Worm (Caenorhabditis elegans) whole organism, L3 larva: ENCODE measurements around the gene try-3.

Experiments used
- R02D3.7 ChIP-seq: fragments of 150-350 bp; optimal IDR thresholded peaks from 2 replicates; lab custom pipeline; 2014; ENCODE audit warnings: missing biosample characterization, missing genetic modification characterization
- ZK546.5 ChIP-seq: sonication (generic microtip); optimal IDR thresholded peaks from 2 replicates; lab custom pipeline; 2017; ENCODE audit warnings: missing biosample characterization, missing genetic modification characterization
- aly-2 ChIP-seq: fragments of 150-350 bp; optimal IDR thresholded peaks from 2 replicates; lab custom pipeline; 2014; ENCODE audit warnings: missing biosample characterization, missing genetic modification characterization
- ama-1 ChIP-seq: fragments of 150-350 bp; optimal IDR thresholded peaks from 2 replicates; lab custom pipeline; 2018
- ceh-16 ChIP-seq: sonication (generic microtip); optimal IDR thresholded peaks from 2 replicates; lab custom pipeline; 2017; ENCODE audit warnings: missing biosample characterization, missing genetic modification characterization
- ceh-28 ChIP-seq: fragments of 150-350 bp; optimal IDR thresholded peaks from 2 replicates; lab custom pipeline; 2014; ENCODE audit warnings: missing biosample characterization, missing genetic modification reagents, missing genetic modification characterization
- ceh-82 ChIP-seq: fragments of 150-350 bp; optimal IDR thresholded peaks from 2 replicates; lab custom pipeline; 2014; ENCODE audit warnings: missing biosample characterization, missing genetic modification characterization
- ceh-9 ChIP-seq: sonication (generic microtip); optimal IDR thresholded peaks from 2 replicates; lab custom pipeline; 2018; ENCODE audit warnings: missing biosample characterization, missing genetic modification characterization
- daf-12 ChIP-seq: fragments of 150-350 bp; optimal IDR thresholded peaks from 2 replicates; lab custom pipeline; 2014; ENCODE audit warnings: missing biosample characterization, missing genetic modification reagents, missing genetic modification characterization
- egl-27 ChIP-seq: sonication (generic microtip); optimal IDR thresholded peaks from 4 replicates; lab custom pipeline; 2017; ENCODE audit warnings: missing biosample characterization, missing genetic modification reagents, missing genetic modification characterization
- egl-5 ChIP-seq: fragments of 150-350 bp; optimal IDR thresholded peaks from 2 replicates; lab custom pipeline; 2017; ENCODE audit warnings: missing biosample characterization, missing genetic modification reagents, missing genetic modification characterization, inconsistent platforms
- elt-1 ChIP-seq: fragments of 150-350 bp; optimal IDR thresholded peaks from 2 replicates; lab custom pipeline; 2014; ENCODE audit warnings: missing biosample characterization, missing genetic modification characterization
- elt-2 ChIP-seq: sonication (generic microtip); optimal IDR thresholded peaks from 2 replicates; lab custom pipeline; 2016; ENCODE audit warnings: missing genetic modification reagents, mild to moderate bottlenecking, missing genetic modification characterization, missing compliant biosample characterization
- elt-3 ChIP-seq, 3 experiments: fragments of 150-350 bp in 1 of 3; sonication (generic microtip) in 2 of 3; optimal IDR thresholded peaks; 2 replicates in 2 of 3; 4 replicates in 1 of 3; lab custom pipeline; 2014 to 2017; ENCODE audit warnings: missing biosample characterization in 3 of 3, missing genetic modification characterization in 3 of 3
- eor-1 ChIP-seq, 2 experiments: fragments of 150-350 bp; optimal IDR thresholded peaks; 2 replicates each; lab custom pipeline; 2014 to 2018; ENCODE audit warnings: missing biosample characterization in 2 of 2, missing genetic modification characterization in 2 of 2
- fkh-10 ChIP-seq: sonication (generic microtip); optimal IDR thresholded peaks from 2 replicates; lab custom pipeline; 2017; ENCODE audit warnings: missing biosample characterization, missing genetic modification reagents, missing genetic modification characterization
- fkh-2 ChIP-seq: fragments of 150-350 bp; optimal IDR thresholded peaks from 2 replicates; lab custom pipeline; 2014; ENCODE audit warnings: missing biosample characterization, missing genetic modification reagents, missing genetic modification characterization
- fos-1 ChIP-seq: fragments of 150-350 bp; optimal IDR thresholded peaks from 2 replicates; lab custom pipeline; 2014; ENCODE audit warnings: missing biosample characterization, missing genetic modification characterization
- hmg-11 ChIP-seq: sonication (generic microtip); optimal IDR thresholded peaks from 2 replicates; lab custom pipeline; 2016; ENCODE audit warnings: missing genetic modification characterization, missing compliant biosample characterization
- jun-1 ChIP-seq: fragments of 150-350 bp; optimal IDR thresholded peaks from 2 replicates; lab custom pipeline; 2014; ENCODE audit warnings: missing biosample characterization, missing genetic modification reagents, missing genetic modification characterization
- lin-15B ChIP-seq: fragments of 150-350 bp; optimal IDR thresholded peaks from 2 replicates; lab custom pipeline; 2014; ENCODE audit warnings: missing biosample characterization, missing genetic modification characterization
- lin-39 ChIP-seq: fragments of 150-350 bp; optimal IDR thresholded peaks from 2 replicates; lab custom pipeline; 2018; ENCODE audit warnings: missing biosample characterization, missing genetic modification reagents, missing genetic modification characterization
- lsy-12 ChIP-seq: sonication (generic microtip); optimal IDR thresholded peaks from 2 replicates; lab custom pipeline; 2016; ENCODE audit warnings: mild to moderate bottlenecking, missing genetic modification characterization, missing compliant biosample characterization
- mdl-1 ChIP-seq: fragments of 150-350 bp; optimal IDR thresholded peaks from 2 replicates; lab custom pipeline; 2014; ENCODE audit warnings: missing biosample characterization, missing genetic modification characterization
- mml-1 ChIP-seq: fragments of 150-350 bp; sonication (generic microtip); optimal IDR thresholded peaks from 3 replicates; lab custom pipeline; 2014; ENCODE audit warnings: missing biosample characterization, missing genetic modification characterization
- nfya-1 ChIP-seq: sonication (generic microtip); optimal IDR thresholded peaks from 2 replicates; lab custom pipeline; 2017; ENCODE audit warnings: missing genetic modification characterization, mild to moderate bottlenecking, missing compliant biosample characterization, antibody characterized with exemption, moderate library complexity; ENCODE audit not compliant: insufficient read depth
- nhr-11 ChIP-seq: fragments of 150-350 bp; optimal IDR thresholded peaks from 2 replicates; lab custom pipeline; 2014; ENCODE audit warnings: missing biosample characterization, missing genetic modification characterization
- nhr-12 ChIP-seq: fragments of 150-350 bp; optimal IDR thresholded peaks from 2 replicates; lab custom pipeline; 2014; ENCODE audit warnings: missing biosample characterization, missing genetic modification characterization
- nhr-23 ChIP-seq: fragments of 150-350 bp; optimal IDR thresholded peaks from 2 replicates; lab custom pipeline; 2014; ENCODE audit warnings: missing biosample characterization, missing genetic modification reagents, missing genetic modification characterization
- nhr-237 ChIP-seq: fragments of 150-350 bp; optimal IDR thresholded peaks from 2 replicates; lab custom pipeline; 2014; ENCODE audit warnings: missing biosample characterization, missing genetic modification characterization
- nhr-25 ChIP-seq: sonication (generic microtip); optimal IDR thresholded peaks from 2 replicates; lab custom pipeline; 2017; ENCODE audit warnings: missing biosample characterization, missing genetic modification characterization
- nhr-43 ChIP-seq: sonication (generic microtip); optimal IDR thresholded peaks from 2 replicates; lab custom pipeline; 2016; ENCODE audit warnings: mild to moderate bottlenecking, missing genetic modification characterization, missing compliant biosample characterization; ENCODE audit not compliant: poor library complexity, severe bottlenecking
- nhr-67 ChIP-seq: fragments of 150-350 bp; optimal IDR thresholded peaks from 2 replicates; lab custom pipeline; 2014; ENCODE audit warnings: missing biosample characterization, missing genetic modification characterization
- nhr-76 ChIP-seq: fragments of 150-350 bp; sonication (generic microtip); optimal IDR thresholded peaks from 5 replicates; lab custom pipeline; 2014; ENCODE audit warnings: missing biosample characterization, missing genetic modification characterization
- nhr-77 ChIP-seq: fragments of 150-350 bp; optimal IDR thresholded peaks from 2 replicates; lab custom pipeline; 2014; ENCODE audit warnings: missing biosample characterization, missing genetic modification characterization
- pha-4 ChIP-seq: fragments of 150-350 bp; optimal IDR thresholded peaks from 2 replicates; lab custom pipeline; 2014; ENCODE audit warnings: missing biosample characterization, missing genetic modification reagents, missing genetic modification characterization
- pqm-1 ChIP-seq: fragments of 150-350 bp; optimal IDR thresholded peaks from 2 replicates; lab custom pipeline; 2017; ENCODE audit warnings: missing biosample characterization, missing genetic modification characterization, inconsistent platforms
- sea-2 ChIP-seq: fragments of 150-350 bp; sonication (generic microtip); optimal IDR thresholded peaks from 4 replicates; lab custom pipeline; 2014; ENCODE audit warnings: missing biosample characterization, missing genetic modification reagents, missing genetic modification characterization
- skn-1 ChIP-seq: fragments of 150-350 bp; optimal IDR thresholded peaks from 2 replicates; lab custom pipeline; 2014; ENCODE audit warnings: missing biosample characterization, missing genetic modification characterization
- snpc-4 ChIP-seq: fragments of 150-350 bp; optimal IDR thresholded peaks from 2 replicates; lab custom pipeline; 2014; ENCODE audit warnings: missing biosample characterization, missing genetic modification characterization
- tbx-2 ChIP-seq: sonication (generic microtip); optimal IDR thresholded peaks from 2 replicates; lab custom pipeline; 2016; ENCODE audit warnings: mild to moderate bottlenecking, missing genetic modification characterization, missing compliant biosample characterization
- unc-39 ChIP-seq: sonication (generic microtip); optimal IDR thresholded peaks from 4 replicates; lab custom pipeline; 2017; ENCODE audit warnings: missing biosample characterization, missing genetic modification characterization
- unc-62 ChIP-seq: fragments of 150-350 bp; sonication (generic microtip); optimal IDR thresholded peaks from 4 replicates; lab custom pipeline; 2014; ENCODE audit warnings: missing biosample characterization, missing genetic modification reagents, missing genetic modification characterization
- zag-1 ChIP-seq: fragments of 150-350 bp; optimal IDR thresholded peaks from 2 replicates; lab custom pipeline; 2014; ENCODE audit warnings: missing biosample characterization, missing genetic modification characterization
- ztf-11 ChIP-seq: fragments of 150-350 bp; optimal IDR thresholded peaks from 2 replicates; lab custom pipeline; 2014; ENCODE audit warnings: missing biosample characterization, missing genetic modification characterization
- ztf-4 ChIP-seq: fragments of 150-350 bp; optimal IDR thresholded peaks from 2 replicates; lab custom pipeline; 2014; ENCODE audit warnings: missing biosample characterization, missing genetic modification characterization

The try-3 gene

DNA sequence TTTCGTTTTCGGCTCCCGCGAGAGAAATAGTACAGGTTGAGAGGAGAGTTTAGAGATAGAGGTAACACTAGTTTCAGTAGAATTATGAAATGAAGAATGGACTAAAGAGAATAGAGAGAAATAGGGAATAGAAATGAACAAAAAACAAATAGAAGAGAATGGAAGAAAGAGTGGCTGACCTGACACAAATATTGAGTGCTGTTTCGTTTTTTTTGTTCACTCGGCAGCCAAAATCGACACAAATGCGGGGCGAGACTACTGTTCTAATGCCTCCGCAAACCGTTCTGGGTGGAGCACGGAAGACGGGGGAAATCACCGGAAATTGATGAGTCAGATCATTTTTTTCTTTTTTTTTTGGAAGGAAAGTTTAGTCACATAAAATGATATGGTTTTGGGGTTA, 15.7 kb downstream of the try-3 start:
- TF ChIP-seq pha-4 (tag; lab: Kevin White, UChicago) (peak; percentile 59), ceh-16 (no peak)

DNA sequence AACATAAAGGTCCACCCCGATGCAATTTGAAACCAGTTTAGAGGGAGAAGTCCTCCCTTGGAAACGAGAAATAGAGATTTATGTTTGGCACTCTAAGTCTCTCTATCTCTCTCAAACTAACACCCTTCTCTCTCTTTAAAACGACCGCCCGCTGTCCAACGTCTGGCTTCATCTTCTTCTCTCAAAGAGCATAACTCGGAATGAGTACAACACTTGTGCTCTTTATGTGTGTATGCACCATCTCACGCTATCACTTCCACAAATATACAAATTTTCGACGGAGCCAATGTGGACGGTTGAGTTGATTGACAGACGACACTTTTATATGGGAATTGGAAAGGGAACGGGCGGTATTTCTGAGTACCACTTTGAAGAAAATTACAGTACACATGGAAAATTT, 17.4 kb downstream of the try-3 start:
- no peak for TF ChIP-seq pha-4 (tag; lab: Kevin White, UChicago)
- TF ChIP-seq hmg-11: peak; percentile 26
- peak; percentile 8 for TF ChIP-seq lin-39 (tag; lab: Kevin White, UChicago)
- TF ChIP-seq pqm-1 (tag; lab: Kevin White, UChicago): peak; percentile 38
- TF ChIP-seq fos-1 (tag; lab: Kevin White, UChicago): no peak
- peak; percentile 44 for TF ChIP-seq elt-2 (tag; lab: Kevin White, UChicago)
- no peak for TF ChIP-seq skn-1 (tag; lab: Kevin White, UChicago)
- TF ChIP-seq nfya-1: peak; percentile 0

DNA sequence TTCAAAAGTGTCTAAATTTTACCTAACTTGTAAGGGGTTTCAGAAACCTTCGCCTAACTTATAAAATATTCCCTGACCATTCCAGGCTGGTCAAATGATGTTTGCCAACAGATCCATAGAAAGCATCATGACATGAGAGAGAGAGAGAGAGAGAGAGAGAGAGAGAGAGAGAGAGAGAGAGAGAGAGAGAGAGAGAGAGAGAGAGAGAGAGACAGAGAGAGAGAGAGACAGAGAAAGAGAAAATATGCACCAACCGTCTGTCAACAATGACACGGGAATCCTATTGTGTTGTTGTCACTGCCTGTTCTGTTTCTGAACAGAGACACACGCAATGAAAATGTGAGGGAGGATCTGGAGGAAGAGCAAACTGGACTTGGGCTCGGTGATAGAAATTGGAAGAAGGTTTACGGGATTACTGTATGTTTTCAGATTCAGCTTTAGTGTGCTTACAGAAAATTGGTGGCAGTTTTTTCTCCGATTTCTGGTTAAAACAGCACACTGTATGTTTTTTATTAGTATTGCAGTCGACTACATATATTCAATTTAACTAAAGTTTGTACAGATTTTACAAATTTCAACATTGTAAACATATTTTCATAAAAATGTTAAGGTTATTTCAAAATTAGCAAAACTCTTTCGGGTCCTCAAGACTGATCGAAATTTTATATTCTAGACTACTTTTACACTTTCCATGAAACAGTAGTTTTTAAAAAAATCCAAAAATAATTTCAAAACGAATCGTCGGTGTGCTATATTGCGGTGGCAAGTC, 19.2 kb downstream of the try-3 start:
- no peak for TF ChIP-seq unc-39 (tag; lab: Kevin White, UChicago)
- no peak for TF ChIP-seq lsy-12
- peak; percentile 74 for TF ChIP-seq pha-4 (tag; lab: Kevin White, UChicago)
- TF ChIP-seq, all 47 proteins: peak for 1

DNA sequence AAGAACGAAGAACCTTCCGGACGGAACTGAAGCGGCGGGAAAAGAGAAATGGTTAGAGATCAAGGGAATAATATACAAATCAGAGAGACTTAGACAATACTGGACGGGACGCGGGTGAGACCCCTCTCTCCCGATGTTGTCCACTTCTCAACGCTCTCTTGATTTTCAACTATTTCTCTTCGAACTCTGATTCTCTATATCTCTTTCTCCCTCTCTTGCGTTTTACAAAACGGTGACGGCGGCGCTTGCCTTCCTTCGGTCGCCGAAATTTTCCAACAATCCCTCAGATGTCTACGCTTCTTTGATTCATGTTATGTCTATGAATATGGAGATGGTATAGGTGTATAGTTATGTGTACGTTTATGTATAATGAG, 19.8 kb downstream of the try-3 start:
- peak; percentile 43 for TF ChIP-seq nhr-43 (tag; lab: Kevin White, UChicago)
- peak; percentile 17 for TF ChIP-seq jun-1 (tag; lab: Kevin White, UChicago)
- no peak for TF ChIP-seq nhr-67 (tag; lab: Kevin White, UChicago)
- TF ChIP-seq nhr-76 (tag; lab: Kevin White, UChicago): no peak
- peak; percentile 3 for TF ChIP-seq ceh-28 (tag; lab: Kevin White, UChicago)
- no peak for TF ChIP-seq ZK546.5 (tag; lab: Kevin White, UChicago)
- no peak for TF ChIP-seq ztf-11 (tag; lab: Kevin White, UChicago)
- TF ChIP-seq egl-27 (tag; lab: Kevin White, UChicago): no peak
- peak; percentile 53 for TF ChIP-seq elt-2 (tag; lab: Kevin White, UChicago)
- TF ChIP-seq fkh-10 (GFP tag; lab: Kevin White, UChicago): no peak
- TF ChIP-seq eor-1 (tag; optimal IDR thresholded peaks at IDR 0.05; lab: Kevin White, UChicago): no peak
- no peak for TF ChIP-seq nhr-11 (tag; lab: Kevin White, UChicago)
- TF ChIP-seq zag-1: no peak
- no peak for TF ChIP-seq ceh-16
- no peak for TF ChIP-seq mml-1 (tag; lab: Kevin White, UChicago)
- peak; percentile 11 for TF ChIP-seq lsy-12
- no peak for TF ChIP-seq fkh-2 (tag; lab: Kevin White, UChicago)
- no peak for TF ChIP-seq sea-2 (GFP tag; lab: Kevin White, UChicago)
- TF ChIP-seq lin-39 (tag; lab: Kevin White, UChicago): no peak
- TF ChIP-seq snpc-4 (tag; lab: Kevin White, UChicago): no peak
- TF ChIP-seq pqm-1 (tag; lab: Kevin White, UChicago): peak; percentile 50
- no peak for TF ChIP-seq nhr-237
- no peak for TF ChIP-seq ztf-4 (tag; lab: Kevin White, UChicago)
- TF ChIP-seq lin-15B: peak; percentile 30
- no peak for TF ChIP-seq aly-2 (tag; lab: Kevin White, UChicago)
- TF ChIP-seq hmg-11: peak; percentile 58
- no peak for TF ChIP-seq elt-1 (tag; lab: Kevin White, UChicago)
- peak; percentile 12 for TF ChIP-seq R02D3.7
- TF ChIP-seq nhr-23 (tag; lab: Kevin White, UChicago): peak; percentile 76
- no peak for TF ChIP-seq elt-3 (tag; optimal IDR thresholded peaks at IDR 0.05; lab: Kevin White, UChicago)
- peak; percentile 80 for TF ChIP-seq pha-4 (tag; lab: Kevin White, UChicago)
- no peak for TF ChIP-seq ceh-9 (tag; lab: Kevin White, UChicago)
- TF ChIP-seq mdl-1 (tag; lab: Kevin White, UChicago): no peak
- TF ChIP-seq nhr-77 (tag; lab: Kevin White, UChicago): no peak
- no peak for TF ChIP-seq egl-5 (tag; lab: Kevin White, UChicago)
- no peak for TF ChIP-seq unc-62 (GFP tag; lab: Kevin White, UChicago)
- TF ChIP-seq ceh-82 (tag; lab: Kevin White, UChicago): no peak
- TF ChIP-seq daf-12: no peak
- no peak for TF ChIP-seq unc-39 (tag; lab: Kevin White, UChicago)
- TF ChIP-seq nhr-25 (tag; lab: Kevin White, UChicago): peak; percentile 81
- no peak for TF ChIP-seq ama-1 (lab: Kevin White, UChicago)
- no peak for TF ChIP-seq nhr-12 (tag; lab: Kevin White, UChicago)
- TF ChIP-seq tbx-2 (tag; lab: Kevin White, UChicago): no peak
- no peak for TF ChIP-seq fos-1 (tag; lab: Kevin White, UChicago)
- no peak for TF ChIP-seq skn-1 (tag; lab: Kevin White, UChicago)
- peak; percentile 59 for TF ChIP-seq nfya-1
